Worm (Caenorhabditis elegans): ENCODE data around the gene C01G12.9.

ce11 chrII:14567811-14568210 is 11.0 kb upstream of the C01G12.9 start:
- TF ChIP-seq hnd-1 (tag; optimal IDR thresholded peaks at IDR 0.05) = no peak
- no peak for TF ChIP-seq tbx-37 (GFP tag; conservative IDR thresholded peaks at IDR 0.05)
- no peak for TF ChIP-seq ceh-36 (tag; optimal IDR thresholded peaks at IDR 0.05)
- TF ChIP-seq ama-1 (optimal IDR thresholded peaks at IDR 0.05) = no peak

Measured in whole organism, early embryonic.